Worm (Caenorhabditis elegans): ENCODE measurements around the gene Y57G11C.499.
"Not testable (repeated sequence)": the region's sequence is repeated elsewhere in the genome, so short reads cannot be mapped to it uniquely, and the experiment has no call there.

ce11 chrIV:14774454-14774853, 19.7 kb upstream of the Y57G11C.499 start, which contains the start of gene Y57G11C.51:
- TF ChIP-seq him-1, dao-5 (tag; optimal IDR thresholded peaks at IDR 0.05): not testable (repeated sequence)

Data from whole organism, L4/young adult.